Comparison of ENCODE assay signal across 1 worm cellular context in the genomic region with DNA sequence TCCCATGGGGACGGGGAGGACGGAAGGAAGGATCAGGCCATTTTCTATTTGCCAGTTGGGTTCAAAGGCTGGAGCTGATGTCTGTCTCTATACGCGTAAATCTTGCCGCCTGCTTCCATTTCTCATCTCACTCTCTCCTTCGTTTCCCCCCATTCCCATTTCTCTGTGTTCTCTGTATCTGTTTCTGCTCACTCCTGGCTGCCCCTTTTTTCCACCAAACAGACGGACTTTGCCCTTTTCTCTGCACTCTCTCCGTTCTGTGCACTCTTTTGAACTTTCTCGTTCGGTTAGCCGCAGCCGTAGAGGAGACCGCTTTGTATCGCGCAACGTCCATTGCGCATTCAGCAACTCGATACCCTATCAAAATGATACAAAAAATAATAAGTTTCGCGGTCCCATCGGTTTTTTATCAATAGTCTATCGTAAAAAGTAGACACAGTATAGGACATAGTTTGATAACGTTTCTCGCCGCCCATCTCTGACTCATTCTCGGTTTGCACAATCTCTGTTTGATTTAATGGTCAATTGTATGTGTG.
TF ChIP-seq lines count a peak whose summit lies in the region.

No protein-coding gene starts in this region.

TF ChIP-seq in whole organism, L4 larva, 104 proteins besides CTCF, POLR2A, EP300 and RAD21 (continued from another document):
- TF ChIP-seq zag-1 (tag; optimal IDR thresholded peaks at IDR 0.05; lab: Kevin White, UChicago) (no peak), D1046.2 (GFP tag; IDR thresholded peaks at IDR 0.05; lab: Robert Waterston, UW) (no peak), attf-4 (tag; optimal IDR thresholded peaks at IDR 0.05; lab: Kevin White, UChicago) (no peak), nhr-77 (tag; optimal IDR thresholded peaks at IDR 0.05; lab: Kevin White, UChicago) (no peak), ZK546.5 (tag; optimal IDR thresholded peaks at IDR 0.05; lab: Kevin White, UChicago) (no peak), ceh-62 (tag; optimal IDR thresholded peaks at IDR 0.05; lab: Kevin White, UChicago) (no peak), tag-97 (GFP tag; IDR thresholded peaks at IDR 0.05; lab: Robert Waterston, UW) (no peak), daf-12 (tag; optimal IDR thresholded peaks at IDR 0.05; lab: Kevin White, UChicago) (no peak), lin-15B (tag; optimal IDR thresholded peaks at IDR 0.05; lab: Kevin White, UChicago) (no peak), hlh-11 (tag; optimal IDR thresholded peaks at IDR 0.05; lab: Kevin White, UChicago) (peak; percentile 77), Y75B8A.6 (GFP tag; IDR thresholded peaks at IDR 0.05; lab: Robert Waterston, UW) (no peak), jun-1 (tag; optimal IDR thresholded peaks at IDR 0.05; lab: Kevin White, UChicago) (no peak), F10B5.3 (tag; optimal IDR thresholded peaks at IDR 0.05; lab: Kevin White, UChicago) (no peak), fkh-10 (GFP tag; optimal IDR thresholded peaks at IDR 0.05; lab: Kevin White, UChicago) (peak; percentile 56), unc-130 (GFP tag; optimal IDR thresholded peaks at IDR 0.05; lab: Kevin White, UChicago) (no peak), dpl-1 (GFP tag; optimal IDR thresholded peaks at IDR 0.05; lab: Kevin White, UChicago) (no peak), ceh-32 (tag; optimal IDR thresholded peaks at IDR 0.05; lab: Kevin White, UChicago; ENCODE audit: poor library complexity) (no peak), saeg-2 (GFP tag; IDR thresholded peaks at IDR 0.05; lab: Robert Waterston, UW) (no peak), T26A8.4 (GFP tag; IDR thresholded peaks at IDR 0.05; lab: Robert Waterston, UW) (0 out of 2 replicates have a peak, but pooled peaks have one; percentile 41), zip-2 (tag; optimal IDR thresholded peaks at IDR 0.05; lab: Kevin White, UChicago) (no peak), aly-2 (tag; optimal IDR thresholded peaks at IDR 0.05; lab: Kevin White, UChicago) (no peak), ctbp-1 (GFP tag; IDR thresholded peaks at IDR 0.05; lab: Robert Waterston, UW) (no peak), lin-1 (GFP tag; IDR thresholded peaks at IDR 0.05; lab: Robert Waterston, UW) (peak; percentile 46; the same call in 1 of the 2 replicates), spr-1 (tag; optimal IDR thresholded peaks at IDR 0.05; lab: Kevin White, UChicago) (no peak), Y48G9A.11 (GFP tag; IDR thresholded peaks at IDR 0.05; lab: Robert Waterston, UW) (no peak), egl-43 (GFP tag; IDR thresholded peaks at IDR 0.05; lab: Robert Waterston, UW) (peak; percentile 75), mdl-1 (tag; optimal IDR thresholded peaks at IDR 0.05; lab: Kevin White, UChicago) (peak in 1 of 2 experiments; percentile 19), dve-1 (tag; optimal IDR thresholded peaks at IDR 0.05; lab: Kevin White, UChicago; ENCODE audit: insufficient read depth) (peak; percentile 78), R02D3.7 (tag; optimal IDR thresholded peaks at IDR 0.05; lab: Kevin White, UChicago) (no peak), unc-39 (tag; optimal IDR thresholded peaks at IDR 0.05; lab: Kevin White, UChicago) (no peak), lim-7 (GFP tag; IDR thresholded peaks at IDR 0.05; lab: Robert Waterston, UW) (0 out of 2 replicates have a peak, but pooled peaks have one; percentile 27), lin-13 (GFP tag; optimal IDR thresholded peaks at IDR 0.05; lab: Kevin White, UChicago) (no peak), dmd-6 (GFP tag; IDR thresholded peaks at IDR 0.05; lab: Robert Waterston, UW) (peak; percentile 69; the same call in 1 of the 2 replicates), ztf-11 (tag; optimal IDR thresholded peaks at IDR 0.05; lab: Kevin White, UChicago) (no peak), Y5F2A.4 (GFP tag; optimal IDR thresholded peaks at IDR 0.05; lab: Kevin White, UChicago) (no peak), dmd-9 (GFP tag; IDR thresholded peaks at IDR 0.05; lab: Robert Waterston, UW) (no peak), ceh-28 (tag; optimal IDR thresholded peaks at IDR 0.05; lab: Kevin White, UChicago) (no peak), egl-27 (tag; optimal IDR thresholded peaks at IDR 0.05; lab: Kevin White, UChicago) (no peak), pqm-1 (tag; optimal IDR thresholded peaks at IDR 0.05; lab: Kevin White, UChicago) (peak; percentile 96), nhr-25 (tag; optimal IDR thresholded peaks at IDR 0.05; lab: Kevin White, UChicago; ENCODE audit: borderline replicate concordance, insufficient read depth) (no peak), nhr-111 (GFP tag; optimal IDR thresholded peaks at IDR 0.05; lab: Kevin White, UChicago) (no peak), F26F4.8 (GFP tag; conservative IDR thresholded peaks at IDR 0.05; lab: Robert Waterston, UW) (no peak), nhr-11 (tag; optimal IDR thresholded peaks at IDR 0.05; lab: Kevin White, UChicago) (peak; percentile 57), cey-2 (tag; optimal IDR thresholded peaks at IDR 0.05; lab: Kevin White, UChicago; ENCODE audit: borderline replicate concordance, insufficient read depth) (no peak), zfp-3 (GFP tag; conservative IDR thresholded peaks at IDR 0.05; lab: Robert Waterston, UW) (no peak), php-3 (GFP tag; IDR thresholded peaks at IDR 0.05; lab: Robert Waterston, UW) (peak; percentile 62; the same call in 1 of the 2 replicates), nhr-237 (tag; optimal IDR thresholded peaks at IDR 0.05; lab: Kevin White, UChicago) (no peak), zfp-2 (tag; optimal IDR thresholded peaks at IDR 0.05; lab: Kevin White, UChicago) (no peak), rbr-2 (tag; optimal IDR thresholded peaks at IDR 0.05; lab: Kevin White, UChicago) (peak; percentile 64)
